Worm (Caenorhabditis elegans) whole organism, young adult: ENCODE results near the gene F59F3.6.

ENCODE experiments used
- B0035.1 ChIP-seq: sonication (generic microtip); optimal IDR thresholded peaks from 2 replicates; lab custom pipeline; 2016; ENCODE audit warnings: missing genetic modification characterization, mild to moderate bottlenecking, missing compliant biosample characterization, missing genotype, missing genetic modification reagents
- B0261.1 ChIP-seq: sonication (generic microtip); optimal IDR thresholded peaks from 2 replicates; lab custom pipeline; 2016; ENCODE audit warnings: mild to moderate bottlenecking, missing genetic modification characterization, moderate library complexity, missing compliant biosample characterization
- C17E4.6 ChIP-seq: fragments of 200-800 bp; sonication (Bioruptor generic); IDR thresholded peaks from 2 replicates; pipeline ENCODE4 v1.3.6; 2022; ENCODE audit warnings: missing genetic modification reagents, missing genetic modification characterization, missing compliant biosample characterization
- D2030.7 ChIP-seq: fragments of 200-800 bp; sonication (Bioruptor generic); IDR thresholded peaks from 2 replicates; pipeline ENCODE4 v1.3.6; 2022; ENCODE audit warnings: missing genetic modification reagents, missing genetic modification characterization, missing compliant biosample characterization
- F10E7.11 ChIP-seq: sonication (generic microtip); optimal IDR thresholded peaks from 2 replicates; lab custom pipeline; 2017; ENCODE audit warnings: mild to moderate bottlenecking, missing genetic modification characterization, moderate library complexity, missing compliant biosample characterization
- F22D6.2 ChIP-seq: sonication (generic microtip); optimal IDR thresholded peaks from 2 replicates; lab custom pipeline; 2016; ENCODE audit warnings: mild to moderate bottlenecking, missing genetic modification characterization, missing compliant biosample characterization
- F37B4.10 ChIP-seq: fragments of 200-800 bp; sonication (Bioruptor generic); IDR thresholded peaks from 2 replicates; pipeline ENCODE4 v1.3.6; 2022; ENCODE audit warnings: missing genetic modification characterization, missing compliant biosample characterization
- F57C9.4 ChIP-seq: sonication (generic microtip); optimal IDR thresholded peaks from 2 replicates; lab custom pipeline; 2017; ENCODE audit warnings: mild to moderate bottlenecking, missing genetic modification characterization, missing compliant biosample characterization
- K11D2.4 ChIP-seq: fragments of 200-800 bp; sonication (Bioruptor generic); IDR thresholded peaks from 2 replicates; pipeline ENCODE4 v1.3.6; 2022; ENCODE audit warnings: missing genetic modification reagents, missing genetic modification characterization, missing compliant biosample characterization
- T07F8.4 ChIP-seq: sonication (generic microtip); optimal IDR thresholded peaks from 2 replicates; lab custom pipeline; 2016; ENCODE audit warnings: mild to moderate bottlenecking, missing genetic modification characterization, moderate library complexity, missing compliant biosample characterization
- ccch-3 ChIP-seq: fragments of 200-800 bp; sonication (Bioruptor generic); optimal IDR thresholded peaks from 2 replicates; lab custom pipeline; 2018; ENCODE audit warnings: mild to moderate bottlenecking, missing genetic modification characterization, missing compliant biosample characterization
- ceh-79 ChIP-seq: sonication (generic microtip); optimal IDR thresholded peaks from 2 replicates; lab custom pipeline; 2017; ENCODE audit warnings: mild to moderate bottlenecking, missing genetic modification characterization, missing compliant biosample characterization
- ceh-91 ChIP-seq: fragments of 200-800 bp; sonication (Bioruptor generic); IDR thresholded peaks from 2 replicates; pipeline ENCODE4 v1.3.6; 2022; ENCODE audit warnings: missing genetic modification reagents, missing genetic modification characterization, missing compliant biosample characterization
- chd-7 ChIP-seq: sonication (generic microtip); optimal IDR thresholded peaks from 2 replicates; lab custom pipeline; 2016; ENCODE audit warnings: mild to moderate bottlenecking, missing genetic modification characterization, moderate library complexity, missing compliant biosample characterization
- efl-1 ChIP-seq: fragments of 150-350 bp; optimal IDR thresholded peaks from 2 replicates; lab custom pipeline; 2014; ENCODE audit warnings: missing biosample characterization, missing genetic modification reagents, missing genetic modification characterization
- egl-44 ChIP-seq: fragments of 200-800 bp; sonication (Bioruptor generic); IDR thresholded peaks from 2 replicates; pipeline ENCODE4 v1.3.6; 2022; ENCODE audit warnings: missing genetic modification reagents, missing genetic modification characterization, missing compliant biosample characterization
- ekl-4 ChIP-seq: fragments of 200-800 bp; sonication (Bioruptor generic); IDR thresholded peaks from 2 replicates; pipeline ENCODE4 v1.3.6; 2022; ENCODE audit warnings: missing genetic modification reagents, missing genetic modification characterization, missing compliant biosample characterization
- hrde-1 ChIP-seq: sonication (generic microtip); optimal IDR thresholded peaks from 2 replicates; lab custom pipeline; 2016; ENCODE audit warnings: missing genetic modification characterization, mild to moderate bottlenecking, missing compliant biosample characterization, moderate library complexity, missing genotype, missing genetic modification reagents, borderline replicate concordance
- let-526 ChIP-seq: fragments of 200-800 bp; sonication (Bioruptor generic); IDR thresholded peaks from 2 replicates; pipeline ENCODE4 v1.3.6; 2022; ENCODE audit warnings: missing genetic modification reagents, missing genetic modification characterization, missing compliant biosample characterization
- lin-35 ChIP-seq, 3 experiments: fragments of 150-350 bp in 2 of 3; sonication (generic microtip) in 1 of 3; optimal IDR thresholded peaks; 2 replicates each; lab custom pipeline; 2014 to 2018; ENCODE audit warnings: missing biosample characterization in 3 of 3, missing genetic modification characterization in 3 of 3, missing genetic modification reagents in 3 of 3
- madf-3 ChIP-seq: fragments of 200-800 bp; sonication (Bioruptor generic); IDR thresholded peaks from 2 replicates; pipeline ENCODE4 v1.3.6; 2022; ENCODE audit warnings: missing genetic modification reagents, missing genetic modification characterization, missing compliant biosample characterization
- madf-8 ChIP-seq: fragments of 200-800 bp; sonication (Bioruptor generic); conservative IDR thresholded peaks from 2 replicates; pipeline ENCODE4 v1.3.6; 2022; ENCODE audit warnings: missing genetic modification reagents, missing genetic modification characterization, missing compliant biosample characterization
- mcd-1 ChIP-seq: fragments of 200-800 bp; sonication (Bioruptor generic); IDR thresholded peaks from 2 replicates; pipeline ENCODE4 v1.3.6; 2022; ENCODE audit warnings: missing genetic modification reagents, missing genetic modification characterization, missing compliant biosample characterization
- mes-4 ChIP-seq: sonication (generic microtip); optimal IDR thresholded peaks from 2 replicates; lab custom pipeline; 2016; ENCODE audit warnings: missing genotype, missing genetic modification characterization, missing compliant biosample characterization
- nfya-1 ChIP-seq: sonication (generic microtip); optimal IDR thresholded peaks from 2 replicates; lab custom pipeline; 2017; ENCODE audit warnings: antibody characterized with exemption, missing compliant biosample characterization, missing genetic modification characterization, borderline replicate concordance; ENCODE audit not compliant: insufficient read depth
- nfyb-1 ChIP-seq: fragments of 200-800 bp; sonication (Bioruptor generic); IDR thresholded peaks from 2 replicates; pipeline ENCODE4 v1.3.6; 2022; ENCODE audit warnings: missing genetic modification reagents, missing genetic modification characterization, missing compliant biosample characterization
- rcor-1 ChIP-seq: fragments of 200-800 bp; sonication (Bioruptor generic); IDR thresholded peaks from 2 replicates; pipeline ENCODE4 v1.3.6; 2022; ENCODE audit warnings: missing genetic modification reagents, missing genetic modification characterization, missing compliant biosample characterization
- repo-1 ChIP-seq: sonication (generic microtip); optimal IDR thresholded peaks from 2 replicates; lab custom pipeline; 2017; ENCODE audit warnings: mild to moderate bottlenecking, missing genetic modification characterization, missing compliant biosample characterization
- snpc-3.4 ChIP-seq: sonication (generic microtip); optimal IDR thresholded peaks from 2 replicates; lab custom pipeline; 2017; ENCODE audit warnings: missing genetic modification characterization, mild to moderate bottlenecking, missing compliant biosample characterization, antibody characterized with exemption, moderate library complexity, missing genotype, missing genetic modification reagents
- tbx-9 ChIP-seq: sonication (generic microtip); optimal IDR thresholded peaks from 2 replicates; lab custom pipeline; 2016; ENCODE audit warnings: borderline replicate concordance, missing genetic modification characterization, inconsistent platforms, missing compliant biosample characterization
- xnd-1 ChIP-seq: sonication (generic microtip); optimal IDR thresholded peaks from 2 replicates; lab custom pipeline; 2016; ENCODE audit warnings: missing genotype, missing genetic modification reagents, missing genetic modification characterization, missing compliant biosample characterization
- ztf-18 ChIP-seq: sonication (generic microtip); optimal IDR thresholded peaks from 2 replicates; lab custom pipeline; 2016; ENCODE audit warnings: missing genotype, mild to moderate bottlenecking, missing genetic modification characterization, missing compliant biosample characterization
- ztf-25 ChIP-seq: fragments of 200-800 bp; sonication (Bioruptor generic); IDR thresholded peaks from 2 replicates; pipeline ENCODE4 v1.3.6; 2022; ENCODE audit warnings: missing genetic modification reagents, missing genetic modification characterization, missing compliant biosample characterization
- ztf-26 ChIP-seq: sonication (generic microtip); optimal IDR thresholded peaks from 2 replicates; lab custom pipeline; 2017; ENCODE audit warnings: missing genetic modification characterization, missing compliant biosample characterization
- ztf-3 ChIP-seq: fragments of 200-800 bp; sonication (Bioruptor generic); optimal IDR thresholded peaks from 2 replicates; lab custom pipeline; 2018; ENCODE audit warnings: mild to moderate bottlenecking, missing genetic modification characterization, missing compliant biosample characterization

Gene F59F3.6

DNA sequence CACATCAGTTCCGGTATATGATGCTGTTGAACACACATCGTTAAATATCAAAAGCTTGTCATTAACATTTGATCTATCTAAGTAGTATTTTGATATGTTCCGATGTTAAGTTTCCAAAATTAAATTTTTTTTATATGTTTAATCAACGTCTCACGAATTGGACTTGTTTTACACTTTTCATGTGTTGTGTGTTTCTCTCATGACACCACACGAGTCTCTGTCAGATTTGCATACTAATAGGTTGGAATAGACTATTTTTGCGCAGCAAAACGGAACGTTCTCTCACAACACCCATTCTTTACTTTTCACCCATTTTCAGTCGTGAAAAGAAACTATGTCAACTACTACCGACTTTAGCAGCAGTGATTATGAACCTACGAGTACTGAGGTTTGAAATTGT lies 28.4 kb downstream of the F59F3.6 start, which contains the start of gene K09C8.8:
TSS of gene K09C8.8 (plus strand) at position 301 of the 400 bp plus-strand sequence.
- TF ChIP-seq hrde-1 (tag; lab: Kevin White, UChicago) = no peak
- no peak for TF ChIP-seq rcor-1 (GFP tag; lab: Robert Waterston, UW)
- no peak for TF ChIP-seq nfyb-1 (GFP tag; lab: Robert Waterston, UW)
- TF ChIP-seq ekl-4 (GFP tag; lab: Robert Waterston, UW) = no peak
- TF ChIP-seq ztf-25 = no peak
- TF ChIP-seq ceh-91 (GFP tag; lab: Robert Waterston, UW) = no peak
- TF ChIP-seq let-526 (GFP tag; lab: Robert Waterston, UW) = no peak
- no peak for TF ChIP-seq ztf-18
- TF ChIP-seq ccch-3 (GFP tag; lab: Kevin White, UChicago) = no peak
- no peak for TF ChIP-seq repo-1 (tag; lab: Kevin White, UChicago)
- no peak for TF ChIP-seq T07F8.4 (tag; lab: Kevin White, UChicago)

DNA sequence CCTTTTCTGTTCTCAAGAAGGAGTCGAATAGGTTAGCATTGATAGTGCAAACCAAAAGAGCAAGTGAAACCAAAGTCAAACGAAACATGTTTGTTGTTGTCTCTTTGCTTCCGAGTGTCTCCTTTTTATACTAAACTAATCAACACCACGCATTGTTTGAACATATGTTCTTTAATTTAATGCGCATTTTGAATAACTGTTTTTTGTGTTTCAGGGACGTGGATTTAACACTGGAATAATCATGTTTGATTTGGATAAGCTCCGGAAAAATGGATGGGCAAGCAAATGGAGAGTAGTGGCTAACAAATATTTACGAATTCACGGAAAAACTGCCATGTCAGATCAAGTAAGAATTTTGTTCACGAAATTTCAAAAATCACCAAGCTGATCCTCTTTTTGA lies 31.4 kb downstream of the F59F3.6 start, which contains the start of gene K09C8.9:
TSS of gene K09C8.9 (minus strand) at position 101 of the 400 bp plus-strand sequence.
- no peak for TF ChIP-seq D2030.7 (GFP tag; lab: Robert Waterston, UW)
- TF ChIP-seq snpc-3.4 (tag; lab: Kevin White, UChicago) = no peak
- TF ChIP-seq mes-4 (tag; lab: Kevin White, UChicago) = no peak
- no peak for TF ChIP-seq tbx-9
- TF ChIP-seq ccch-3 (GFP tag; lab: Kevin White, UChicago) = no peak
- no peak for TF ChIP-seq mcd-1 (GFP tag; lab: Robert Waterston, UW)
- no peak for TF ChIP-seq madf-3 (GFP tag; lab: Robert Waterston, UW)
- no peak for TF ChIP-seq ztf-25
- no peak for TF ChIP-seq F37B4.10 (GFP tag; lab: Robert Waterston, UW)

DNA sequence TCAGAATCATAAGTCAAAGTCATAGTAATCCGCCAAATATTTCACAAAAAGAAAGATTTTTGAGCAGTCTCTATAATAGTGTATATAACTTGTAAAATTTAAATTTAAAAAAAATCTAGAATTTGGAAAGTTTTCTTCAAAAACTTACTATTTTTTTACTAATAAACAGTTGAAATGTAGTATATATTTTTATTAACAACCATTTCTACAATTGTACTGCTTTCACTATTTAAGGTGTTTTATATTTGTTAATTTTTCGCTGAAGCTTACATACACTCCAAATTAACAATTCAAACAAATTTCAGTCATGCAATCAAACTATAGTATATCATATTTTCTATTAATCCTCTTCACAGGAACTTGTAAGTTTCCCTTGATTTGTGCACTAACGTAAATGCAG lies 32.8 kb downstream of the F59F3.6 start, which contains the start of gene lge-1:
TSS of gene lge-1 (plus strand) at position 301 of the 400 bp plus-strand sequence.
- no peak for TF ChIP-seq B0035.1 (tag; lab: Kevin White, UChicago)
- no peak for TF ChIP-seq ceh-79 (tag; lab: Kevin White, UChicago)
- no peak for TF ChIP-seq madf-8 (GFP tag; lab: Robert Waterston, UW)
- TF ChIP-seq efl-1 (GFP tag; lab: Kevin White, UChicago) = no peak
- TF ChIP-seq B0261.1 (tag; lab: Kevin White, UChicago) = no peak
- TF ChIP-seq lin-35 (GFP tag; optimal IDR thresholded peaks at IDR 0.05; lab: Kevin White, UChicago) = no peak
- TF ChIP-seq nfya-1 (tag; lab: Kevin White, UChicago) = no peak
- TF ChIP-seq F22D6.2 = no peak
- no peak for TF ChIP-seq egl-44 (GFP tag; lab: Robert Waterston, UW)
- TF ChIP-seq ekl-4 (GFP tag; lab: Robert Waterston, UW) = no peak
- no peak for TF ChIP-seq F10E7.11 (tag; lab: Kevin White, UChicago)
- no peak for TF ChIP-seq chd-7 (tag; lab: Kevin White, UChicago)
- TF ChIP-seq ztf-3 = no peak
- TF ChIP-seq C17E4.6 (GFP tag; lab: Robert Waterston, UW) = no peak
- TF ChIP-seq, all 124 proteins: peak for 0

DNA sequence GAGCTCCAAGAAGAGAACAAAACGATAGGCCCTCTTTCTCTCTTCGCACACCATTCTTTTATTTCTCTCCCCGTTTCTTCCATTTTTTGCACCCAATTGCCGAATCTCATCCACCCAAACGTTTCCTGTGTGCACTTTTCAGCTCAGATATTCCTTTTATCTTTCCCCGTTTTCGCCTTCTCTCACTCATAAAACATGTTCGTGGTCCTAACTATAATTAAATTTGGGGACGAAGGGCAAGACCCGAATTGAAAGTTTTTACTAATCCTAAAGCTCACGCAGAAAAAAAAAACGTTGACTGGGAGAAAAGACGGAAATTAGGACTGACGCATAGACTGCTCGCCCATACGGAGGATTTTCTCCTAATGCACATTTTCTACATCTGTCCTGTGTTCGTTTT lies 33.6 kb downstream of the F59F3.6 start:
- TF ChIP-seq nfyb-1 (GFP tag; lab: Robert Waterston, UW) (no peak), tbx-9 (no peak), ceh-79 (tag; lab: Kevin White, UChicago) (no peak), F57C9.4 (no peak), K11D2.4 (GFP tag; lab: Robert Waterston, UW) (no peak), madf-3 (GFP tag; lab: Robert Waterston, UW) (no peak), mcd-1 (GFP tag; lab: Robert Waterston, UW) (no peak), xnd-1 (tag; lab: Kevin White, UChicago) (no peak), ztf-26 (tag; lab: Kevin White, UChicago) (no peak)
